Worm (Caenorhabditis elegans): ENCODE measurements around the gene clh-2.

The clh-2 gene

DNA sequence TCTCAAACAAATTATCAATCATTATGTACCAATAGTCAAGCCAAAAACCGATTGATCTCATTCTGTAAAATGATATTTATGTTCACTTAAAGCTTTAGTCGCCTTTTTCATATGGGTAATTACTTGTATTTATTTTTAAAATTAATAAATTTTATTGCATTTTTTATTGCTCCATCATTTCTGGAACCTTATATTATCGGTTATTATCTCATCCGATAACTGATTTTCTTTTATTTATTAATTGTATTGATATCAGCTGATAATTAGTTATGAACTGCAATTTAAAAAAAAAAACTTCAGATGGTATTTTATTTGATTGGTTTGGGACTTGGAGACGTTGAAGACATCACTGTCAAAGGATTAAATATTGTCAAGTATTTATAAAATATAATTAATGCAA lies 1.8 kb upstream of the clh-2 start, which contains the start of gene dph-5:
TSS of gene dph-5 (plus strand) at position 301 of the 400 bp plus-strand sequence.
- TF ChIP-seq egl-27 (tag; optimal IDR thresholded peaks at IDR 0.05), result no peak

DNA sequence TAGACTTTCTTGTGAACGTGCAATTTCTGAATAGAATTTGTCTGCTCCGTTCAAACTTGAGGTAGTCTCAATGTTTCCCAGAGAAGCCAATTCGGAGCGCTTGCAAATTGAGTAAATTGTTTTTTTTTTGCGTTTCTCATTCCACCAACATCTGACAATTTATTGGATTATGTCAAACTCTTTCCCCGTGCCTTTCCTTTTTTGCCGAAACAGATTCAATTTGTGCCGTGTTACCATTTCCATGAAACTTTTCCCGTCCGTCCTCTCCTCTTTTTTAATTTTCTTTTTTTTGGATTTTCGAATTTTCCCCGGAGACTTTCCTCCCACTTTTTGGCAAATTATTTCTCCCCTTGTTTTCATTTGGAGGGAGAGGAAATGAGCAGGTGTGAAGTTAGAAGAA lies 1.8 kb downstream of the clh-2 start:
- TF ChIP-seq snpc-4 (tag; optimal IDR thresholded peaks at IDR 0.05), result no peak
- no peak for TF ChIP-seq ztf-4 (tag; optimal IDR thresholded peaks at IDR 0.05)
- no peak for TF ChIP-seq zag-1 (tag; optimal IDR thresholded peaks at IDR 0.05)
- no peak for TF ChIP-seq nhr-23 (tag; optimal IDR thresholded peaks at IDR 0.05)
- TF ChIP-seq nhr-12 (tag; optimal IDR thresholded peaks at IDR 0.05), result no peak
- no peak for TF ChIP-seq ceh-16 (tag; optimal IDR thresholded peaks at IDR 0.05)
- TF ChIP-seq lin-39 (tag; optimal IDR thresholded peaks at IDR 0.05), result no peak
- no peak for TF ChIP-seq nhr-6 (tag; optimal IDR thresholded peaks at IDR 0.05)
- no peak for TF ChIP-seq mdl-1 (tag; optimal IDR thresholded peaks at IDR 0.05)
- TF ChIP-seq elt-1 (tag; optimal IDR thresholded peaks at IDR 0.05), result no peak
- no peak for TF ChIP-seq nhr-129 (tag; optimal IDR thresholded peaks at IDR 0.05)
- no peak for TF ChIP-seq nhr-10 (tag; optimal IDR thresholded peaks at IDR 0.05)
- no peak for TF ChIP-seq mab-5 (tag; optimal IDR thresholded peaks at IDR 0.05)
- TF ChIP-seq egl-27 (tag; optimal IDR thresholded peaks at IDR 0.05), result no peak

DNA sequence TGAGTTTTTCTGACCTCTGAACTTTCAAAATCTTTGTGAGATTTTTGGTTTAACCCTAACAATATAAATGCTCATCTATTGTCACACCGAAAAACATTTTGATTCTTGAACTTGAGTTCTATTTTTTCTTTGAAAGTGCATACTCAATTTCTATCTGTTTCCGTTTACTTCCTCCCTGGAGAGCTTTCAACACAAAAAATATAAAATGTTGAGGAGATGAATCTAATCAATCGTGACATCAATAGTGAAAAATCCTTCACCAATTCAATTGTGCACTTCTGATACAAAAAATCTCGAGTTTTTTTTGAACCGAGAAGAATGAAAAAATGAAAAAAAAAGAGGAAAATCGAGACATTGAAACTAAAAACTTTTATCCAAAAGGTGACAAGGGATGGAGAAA lies 10.1 kb downstream of the clh-2 start:
- TF ChIP-seq crh-2 (tag; optimal IDR thresholded peaks at IDR 0.05), result no peak
- no peak for TF ChIP-seq elt-1 (tag; optimal IDR thresholded peaks at IDR 0.05)
- no peak for TF ChIP-seq fos-1 (tag; optimal IDR thresholded peaks at IDR 0.05)
- TF ChIP-seq lin-13 (GFP tag; optimal IDR thresholded peaks at IDR 0.05), result no peak
- TF ChIP-seq nhr-25 (tag; optimal IDR thresholded peaks at IDR 0.05), result no peak
- no peak for TF ChIP-seq C34F6.9 (tag; optimal IDR thresholded peaks at IDR 0.05)
- TF ChIP-seq lsy-2 (tag; optimal IDR thresholded peaks at IDR 0.05), result no peak
- no peak for TF ChIP-seq unc-62 (GFP tag; optimal IDR thresholded peaks at IDR 0.05)
- no peak for TF ChIP-seq unc-55 (GFP tag; optimal IDR thresholded peaks at IDR 0.05)
- no peak for TF ChIP-seq ZK546.5 (tag; optimal IDR thresholded peaks at IDR 0.05)
- no peak for TF ChIP-seq snpc-4 (tag; optimal IDR thresholded peaks at IDR 0.05)
- TF ChIP-seq Y55F3AM.14 (GFP tag; optimal IDR thresholded peaks at IDR 0.05), result no peak

DNA sequence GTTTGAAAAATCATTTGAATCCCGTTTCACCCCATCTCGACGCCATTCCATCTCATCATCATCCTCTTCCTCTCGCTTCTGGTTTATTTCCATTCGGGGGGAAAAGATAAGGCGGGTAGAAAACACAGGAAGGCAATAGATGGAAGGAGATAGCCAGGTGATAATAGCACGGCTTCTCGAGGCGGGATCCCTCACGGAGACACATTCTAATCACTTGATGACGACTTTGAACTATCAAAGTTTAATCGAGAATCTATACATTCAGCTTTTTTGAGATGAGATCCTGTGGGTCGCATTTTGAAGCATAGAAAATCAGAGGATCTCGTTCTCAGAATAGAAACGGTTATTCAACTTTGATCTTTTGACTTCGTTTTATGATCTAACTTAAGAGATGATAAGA lies 20.3 kb downstream of the clh-2 start, which contains the start of gene C33B4.2:
TSS of gene C33B4.2 (minus strand) at position 165 of the 400 bp plus-strand sequence.
- TF ChIP-seq mdl-1 (tag; optimal IDR thresholded peaks at IDR 0.05), result no peak
- no peak for TF ChIP-seq nhr-77 (tag; optimal IDR thresholded peaks at IDR 0.05)
- TF ChIP-seq crh-2 (tag; optimal IDR thresholded peaks at IDR 0.05), result no peak
- TF ChIP-seq alr-1 (tag; optimal IDR thresholded peaks at IDR 0.05), result no peak
- peak; percentile 46 for TF ChIP-seq nhr-21 (tag; optimal IDR thresholded peaks at IDR 0.05)
- no peak for TF ChIP-seq ztf-4 (tag; optimal IDR thresholded peaks at IDR 0.05)
- no peak for TF ChIP-seq blmp-1 (tag; optimal IDR thresholded peaks at IDR 0.05; ENCODE audit: insufficient read depth)
- TF ChIP-seq lin-11 (tag; optimal IDR thresholded peaks at IDR 0.05), result no peak
- TF ChIP-seq R02D3.7 (tag; optimal IDR thresholded peaks at IDR 0.05), result no peak

DNA sequence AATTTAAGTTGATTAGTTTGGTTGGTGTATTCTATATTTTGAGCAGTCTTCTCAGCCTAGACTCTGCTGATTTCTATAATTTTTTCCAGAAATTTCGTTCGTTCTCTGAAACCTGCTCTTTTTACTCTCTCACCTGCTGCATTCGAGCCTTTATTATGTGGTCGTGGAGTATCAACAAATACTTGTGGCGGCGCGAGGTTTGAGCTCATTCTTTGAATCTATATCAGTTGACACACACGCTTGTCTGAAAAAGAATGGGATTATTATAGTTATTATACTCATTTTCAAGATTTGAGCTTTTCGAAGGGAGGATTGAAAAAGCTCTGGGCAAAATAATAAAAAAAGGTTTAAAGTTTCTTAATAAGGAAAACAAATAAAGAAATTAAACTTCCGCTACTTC lies 24.3 kb downstream of the clh-2 start:
- TF ChIP-seq nhr-25 (tag; optimal IDR thresholded peaks at IDR 0.05) (no peak), lin-11 (tag; optimal IDR thresholded peaks at IDR 0.05) (peak; percentile 9)

DNA sequence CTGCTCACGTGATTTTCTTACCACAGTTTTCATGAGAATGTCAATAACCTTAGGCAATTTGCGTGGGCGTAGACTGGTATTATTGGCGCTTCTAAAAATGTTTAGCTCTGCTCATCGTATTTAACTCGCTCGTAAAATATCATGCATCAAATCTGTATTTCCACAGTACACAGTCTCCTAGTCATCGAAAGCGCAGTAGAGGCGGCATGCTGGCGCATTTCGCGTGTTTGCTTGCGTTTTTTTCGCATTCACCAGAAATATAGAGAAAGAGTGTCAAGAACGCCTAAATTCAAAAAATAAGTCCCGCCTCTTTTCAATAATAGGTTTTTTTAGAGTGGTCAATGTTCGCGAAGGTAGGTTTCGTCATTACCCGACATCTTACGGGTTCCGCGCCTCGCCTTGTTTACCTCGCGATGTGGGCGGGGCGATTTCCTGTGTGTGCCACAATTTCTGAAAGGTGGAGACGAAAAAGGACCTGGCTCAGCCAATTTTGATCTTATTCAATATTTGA lies 25.0 kb downstream of the clh-2 start:
- TF ChIP-seq crh-2 (tag; optimal IDR thresholded peaks at IDR 0.05), result no peak
- peak; percentile 20 for TF ChIP-seq nhr-6 (tag; optimal IDR thresholded peaks at IDR 0.05)
- no peak for TF ChIP-seq zag-1 (tag; optimal IDR thresholded peaks at IDR 0.05)
- peak; percentile 83 for TF ChIP-seq ama-1 (optimal IDR thresholded peaks at IDR 0.05)
- peak; percentile 12 for TF ChIP-seq egl-27 (tag; optimal IDR thresholded peaks at IDR 0.05)
- TF ChIP-seq snpc-4 (tag; optimal IDR thresholded peaks at IDR 0.05), result peak; percentile 93
- TF ChIP-seq F13H6.1 (tag; optimal IDR thresholded peaks at IDR 0.05), result peak; percentile 9
- TF ChIP-seq ztf-4 (tag; optimal IDR thresholded peaks at IDR 0.05), result no peak
- peak; percentile 38 for TF ChIP-seq gmeb-1 (tag; optimal IDR thresholded peaks at IDR 0.05)
- TF ChIP-seq sem-4 (tag; optimal IDR thresholded peaks at IDR 0.05), result no peak
- no peak for TF ChIP-seq skn-1 (tag; optimal IDR thresholded peaks at IDR 0.05)
- TF ChIP-seq nhr-237 (tag; optimal IDR thresholded peaks at IDR 0.05), result no peak
- peak; percentile 9 for TF ChIP-seq nhr-77 (tag; optimal IDR thresholded peaks at IDR 0.05)
- TF ChIP-seq nhr-11 (tag; optimal IDR thresholded peaks at IDR 0.05), result no peak
- no peak for TF ChIP-seq lin-39 (tag; optimal IDR thresholded peaks at IDR 0.05)
- TF ChIP-seq elt-1 (tag; optimal IDR thresholded peaks at IDR 0.05), result no peak
- TF ChIP-seq blmp-1 (tag; optimal IDR thresholded peaks at IDR 0.05; ENCODE audit: insufficient read depth), result no peak
- TF ChIP-seq nhr-21 (tag; optimal IDR thresholded peaks at IDR 0.05), result peak; percentile 40
- TF ChIP-seq sma-3 (GFP tag; optimal IDR thresholded peaks at IDR 0.05), result peak; percentile 78
- no peak for TF ChIP-seq mbf-1 (tag; optimal IDR thresholded peaks at IDR 0.05)
- no peak for TF ChIP-seq mab-5 (tag; optimal IDR thresholded peaks at IDR 0.05)
- TF ChIP-seq mdl-1 (tag; optimal IDR thresholded peaks at IDR 0.05), result no peak
- TF ChIP-seq unc-55 (GFP tag; optimal IDR thresholded peaks at IDR 0.05), result no peak
- TF ChIP-seq ceh-82 (tag; optimal IDR thresholded peaks at IDR 0.05), result no peak
- TF ChIP-seq nhr-23 (tag; optimal IDR thresholded peaks at IDR 0.05), result no peak
- TF ChIP-seq ztf-1 (GFP tag; conservative IDR thresholded peaks at IDR 0.05), result no peak
- no peak for TF ChIP-seq aly-2 (tag; optimal IDR thresholded peaks at IDR 0.05)
- no peak for TF ChIP-seq nhr-12 (tag; optimal IDR thresholded peaks at IDR 0.05)
- TF ChIP-seq Y55F3AM.14 (GFP tag; optimal IDR thresholded peaks at IDR 0.05), result peak; percentile 57
- TF ChIP-seq R02D3.7 (tag; optimal IDR thresholded peaks at IDR 0.05), result no peak
